Fruit fly (Drosophila melanogaster) whole organism, embryonic: Measurements from ENCODE around the gene Pss.
A peak's percentile ranks its signal among the peaks of the same experiment; 100 is the strongest.

Experiments used
- Awh ChIP-seq: fragments of 200-800 bp; sonication (Bioruptor generic); IDR thresholded peaks from 2 replicates; pipeline ENCODE4, ENCODE4 v1.3.6; 2022; ENCODE audit warnings: missing biosample characterization, missing genetic modification characterization
- CG10543 ChIP-seq: fragments of 200-800 bp; sonication (Bioruptor generic); optimal IDR thresholded peaks from 3 replicates; lab custom pipeline; 2017; ENCODE audit warnings: missing biosample characterization, mild to moderate bottlenecking, missing genetic modification characterization, moderate library complexity
- CG1233 ChIP-seq: fragments of 200-800 bp; sonication (Bioruptor generic); optimal IDR thresholded peaks from 4 replicates; lab custom pipeline; 2018; ENCODE audit warnings: missing biosample characterization, mild to moderate bottlenecking, missing genetic modification characterization
- CG13775 ChIP-seq: fragments of 200-800 bp; sonication (Bioruptor generic); optimal IDR thresholded peaks from 3 replicates; lab custom pipeline; 2017; ENCODE audit warnings: missing biosample characterization, mild to moderate bottlenecking, missing genetic modification characterization
- CG14860 ChIP-seq: fragments of 200-800 bp; sonication (Bioruptor generic); IDR thresholded peaks from 3 replicates; pipeline ENCODE4 v1.3.6; 2022; ENCODE audit warnings: missing biosample characterization, missing genetic modification characterization; ENCODE audit not compliant: partially characterized antibody
- CG15696 ChIP-seq: fragments of 200-800 bp; sonication (Bioruptor generic); optimal IDR thresholded peaks from 2 replicates; lab custom pipeline; 2019; ENCODE audit warnings: missing biosample characterization, mild to moderate bottlenecking, missing genetic modification characterization, moderate library complexity
- CG1602 ChIP-seq: fragments of 200-800 bp; sonication (Bioruptor generic); optimal IDR thresholded peaks from 3 replicates; lab custom pipeline; 2016; ENCODE audit warnings: missing biosample characterization, missing genetic modification characterization
- CG32772 ChIP-seq: fragments of 200-800 bp; sonication (Bioruptor generic); IDR thresholded peaks from 2 replicates; pipeline ENCODE4 v1.3.6; 2022; ENCODE audit warnings: missing biosample characterization, missing genetic modification characterization
- CG3995 ChIP-seq: fragments of 200-800 bp; sonication (Bioruptor generic); optimal IDR thresholded peaks from 3 replicates; lab custom pipeline; 2016; ENCODE audit warnings: missing biosample characterization, missing genetic modification characterization
- CG4282 ChIP-seq: fragments of 200-800 bp; sonication (Bioruptor generic); optimal IDR thresholded peaks from 2 replicates; lab custom pipeline; 2016; ENCODE audit warnings: missing biosample characterization, missing genetic modification characterization
- CG6791 ChIP-seq: fragments of 200-800 bp; sonication (Bioruptor generic); IDR thresholded peaks from 3 replicates; pipeline ENCODE4 v1.3.6; 2022; ENCODE audit warnings: missing biosample characterization, missing genetic modification characterization; ENCODE audit not compliant: partially characterized antibody
- CG6854 ChIP-seq: fragments of 200-800 bp; sonication (Bioruptor generic); optimal IDR thresholded peaks from 3 replicates; lab custom pipeline; 2017; ENCODE audit warnings: missing biosample characterization, mild to moderate bottlenecking, missing genetic modification characterization
- CG7556 ChIP-seq: fragments of 200-800 bp; sonication (Bioruptor generic); optimal IDR thresholded peaks from 2 replicates; lab custom pipeline; 2017; ENCODE audit warnings: missing biosample characterization, mild to moderate bottlenecking, missing genetic modification characterization
- CG7963 ChIP-seq: fragments of 200-800 bp; sonication (Bioruptor generic); IDR thresholded peaks from 3 replicates; pipeline ENCODE4 v1.3.6; 2022; ENCODE audit warnings: missing biosample characterization, missing genetic modification characterization; ENCODE audit not compliant: partially characterized antibody
- CG9817 ChIP-seq: fragments of 200-800 bp; sonication (Bioruptor generic); optimal IDR thresholded peaks from 2 replicates; lab custom pipeline; 2018; ENCODE audit warnings: missing biosample characterization, mild to moderate bottlenecking, missing genetic modification characterization, moderate library complexity
- CkIIα-i1 ChIP-seq: fragments of 200-800 bp; sonication (Bioruptor generic); IDR thresholded peaks from 2 replicates; pipeline ENCODE4 v1.3.6; 2022; ENCODE audit warnings: missing biosample characterization, missing genetic modification characterization
- Dll ChIP-seq: fragments of 200-800 bp; sonication (Bioruptor generic); IDR thresholded peaks from 4 replicates; pipeline ENCODE4 v1.3.6; 2022; ENCODE audit warnings: missing biosample characterization, missing genetic modification characterization; ENCODE audit not compliant: partially characterized antibody
- HLH4C ChIP-seq: fragments of 200-800 bp; sonication (Bioruptor generic); IDR thresholded peaks from 3 replicates; pipeline ENCODE4 v1.3.6; 2022; ENCODE audit warnings: missing biosample characterization, missing genetic modification characterization; ENCODE audit not compliant: partially characterized antibody
- Hey ChIP-seq: fragments of 200-800 bp; sonication (Bioruptor generic); optimal IDR thresholded peaks from 3 replicates; lab custom pipeline; 2018; ENCODE audit warnings: missing biosample characterization, mild to moderate bottlenecking, missing genetic modification characterization
- Hr51 ChIP-seq, 2 experiments: fragments of 200-800 bp; sonication (Bioruptor generic); optimal IDR thresholded peaks; 2 replicates in 1 of 2; 3 replicates in 1 of 2; lab custom pipeline; 2016 to 2018; ENCODE audit warnings: missing biosample characterization in 2 of 2, missing genetic modification characterization in 2 of 2, mild to moderate bottlenecking in 1 of 2, moderate library complexity in 1 of 2
- Hsf ChIP-seq: fragments of 200-800 bp; sonication (Bioruptor generic); optimal IDR thresholded peaks from 3 replicates; lab custom pipeline; 2016; ENCODE audit warnings: missing biosample characterization, missing genetic modification characterization
- Lpt ChIP-seq: fragments of >200 bp; optimal IDR thresholded peaks from 2 replicates; lab custom pipeline; 2018; ENCODE audit warnings: missing biosample characterization, missing genetic modification characterization
- Med ChIP-seq: fragments of 200-800 bp; sonication (Bioruptor generic); peaks from one replicate; lab custom pipeline; 2016; ENCODE audit warnings: missing biosample characterization, missing genetic modification characterization, mild to moderate bottlenecking, inconsistent platforms, moderate library complexity
- Myb ChIP-seq: fragments of 200-800 bp; sonication (Bioruptor generic); optimal IDR thresholded peaks from 2 replicates; lab custom pipeline; 2016; ENCODE audit warnings: missing biosample characterization, missing genetic modification characterization
- Sox102F ChIP-seq: fragments of 200-800 bp; sonication (Bioruptor generic); optimal IDR thresholded peaks from 2 replicates; lab custom pipeline; 2018; ENCODE audit warnings: missing biosample characterization, mild to moderate bottlenecking, missing genetic modification characterization, moderate library complexity
- Trl ChIP-seq, 3 experiments: fragments of >200 bp in 2 of 3; fragments of 200-800 bp in 1 of 3; sonication (Bioruptor generic) in 1 of 3; optimal IDR thresholded peaks; 2 replicates in 1 of 3; 3 replicates in 2 of 3; lab custom pipeline; 2016 to 2017; ENCODE audit warnings: missing biosample characterization in 1 of 3, missing genetic modification characterization in 1 of 3
- ato ChIP-seq: fragments of 200-800 bp; sonication (Bioruptor generic); IDR thresholded peaks from 2 replicates; pipeline ENCODE4 v1.3.6; 2022; ENCODE audit warnings: missing biosample characterization, missing genetic modification characterization; ENCODE audit not compliant: partially characterized antibody
- az2 ChIP-seq: fragments of 200-800 bp; sonication (Bioruptor generic); optimal IDR thresholded peaks from 3 replicates; lab custom pipeline; 2016; ENCODE audit warnings: missing biosample characterization, missing genetic modification characterization
- caup ChIP-seq: fragments of 200-800 bp; sonication (Bioruptor generic); optimal IDR thresholded peaks from 3 replicates; lab custom pipeline; 2017; ENCODE audit warnings: missing biosample characterization, mild to moderate bottlenecking, missing genetic modification characterization, moderate library complexity; ENCODE audit not compliant: severe bottlenecking
- chif ChIP-seq, 2 experiments: fragments of 200-800 bp; sonication (Bioruptor generic); optimal IDR thresholded peaks; 3 replicates each; lab custom pipeline; 2016; ENCODE audit warnings: missing biosample characterization in 2 of 2, missing genetic modification characterization in 2 of 2
- hb ChIP-seq: fragments of 200-800 bp; sonication (Bioruptor generic); IDR thresholded peaks from 3 replicates; pipeline ENCODE4 v1.3.6; 2022; ENCODE audit warnings: missing biosample characterization, missing genetic modification characterization; ENCODE audit not compliant: partially characterized antibody
- hbn ChIP-seq: fragments of 200-800 bp; sonication (Bioruptor generic); IDR thresholded peaks from 2 replicates; pipeline ENCODE4 v1.3.6; 2022; ENCODE audit warnings: missing biosample characterization, missing genetic modification characterization; ENCODE audit not compliant: partially characterized antibody
- knrl ChIP-seq: fragments of 200-800 bp; sonication (Bioruptor generic); IDR thresholded peaks from 3 replicates; pipeline ENCODE4 v1.3.6; 2022; ENCODE audit warnings: missing biosample characterization, missing genetic modification characterization; ENCODE audit not compliant: partially characterized antibody
- lov ChIP-seq, 2 experiments: fragments of 200-800 bp in 1 of 2; fragments of >200 bp in 1 of 2; sonication (Bioruptor generic) in 1 of 2; IDR thresholded peaks in 1 of 2; optimal IDR thresholded peaks in 1 of 2; 2 replicates in 1 of 2; 3 replicates in 1 of 2; pipeline versions ENCODE4 v1.3.6 to Lab custom; 2017 to 2022; ENCODE audit warnings: missing biosample characterization in 1 of 2, missing genetic modification characterization in 1 of 2
- mirr ChIP-seq: fragments of 200-800 bp; sonication (Bioruptor generic); optimal IDR thresholded peaks from 3 replicates; lab custom pipeline; 2018; ENCODE audit warnings: missing biosample characterization, mild to moderate bottlenecking, missing genetic modification characterization
- mld ChIP-seq: fragments of 200-800 bp; sonication (Bioruptor generic); IDR thresholded peaks from 3 replicates; pipeline ENCODE4 v1.3.6; 2022; ENCODE audit warnings: missing biosample characterization, missing genetic modification characterization; ENCODE audit not compliant: partially characterized antibody
- nerfin-2 ChIP-seq: fragments of 200-800 bp; sonication (Bioruptor generic); IDR thresholded peaks from 2 replicates; pipeline ENCODE4 v1.3.6; 2022; ENCODE audit warnings: missing biosample characterization, missing genetic modification characterization; ENCODE audit not compliant: partially characterized antibody
- rib ChIP-seq: fragments of 200-800 bp; sonication (Bioruptor generic); IDR thresholded peaks from 2 replicates; pipeline ENCODE4 v1.3.6; 2022; ENCODE audit warnings: missing biosample characterization, missing genetic modification characterization
- scrt ChIP-seq: fragments of 200-800 bp; sonication (Bioruptor generic); optimal IDR thresholded peaks from 2 replicates; lab custom pipeline; 2018; ENCODE audit warnings: missing biosample characterization, mild to moderate bottlenecking, missing genetic modification characterization, moderate library complexity
- sens ChIP-seq: fragments of 200-800 bp; sonication (Bioruptor generic); peaks from one replicate; lab custom pipeline; 2016; ENCODE audit warnings: missing biosample characterization, missing genetic modification characterization
- shn ChIP-seq: fragments of 200-800 bp; sonication (Bioruptor generic); optimal IDR thresholded peaks from 3 replicates; lab custom pipeline; 2016; ENCODE audit warnings: missing biosample characterization, missing genetic modification characterization
- sim ChIP-seq: fragments of 200-800 bp; sonication (Bioruptor generic); IDR thresholded peaks from 2 replicates; pipeline ENCODE4 v1.3.6; 2022; ENCODE audit warnings: missing biosample characterization, missing genetic modification characterization
- tna ChIP-seq: fragments of 200-800 bp; sonication (Bioruptor generic); IDR thresholded peaks from 2 replicates; pipeline ENCODE4 v1.3.6; 2022; ENCODE audit warnings: missing biosample characterization, missing genetic modification characterization; ENCODE audit not compliant: partially characterized antibody
- tup ChIP-seq: fragments of 200-800 bp; sonication (Bioruptor generic); optimal IDR thresholded peaks from 2 replicates; lab custom pipeline; 2016; ENCODE audit warnings: missing biosample characterization, mild to moderate bottlenecking, missing genetic modification characterization, moderate library complexity
- vnd ChIP-seq: fragments of 200-800 bp; sonication (Bioruptor generic); IDR thresholded peaks from 3 replicates; pipeline ENCODE4 v1.3.6; 2022; ENCODE audit warnings: missing biosample characterization, missing genetic modification characterization; ENCODE audit not compliant: partially characterized antibody

The Pss gene

dm6 chr3L:20491525-20492132, 34.3 kb downstream of the Pss start, which contains the start of gene ND-39 (continued):
- TF ChIP-seq Hey (tag; lab: Kevin White, UChicago) = peak; percentile 7
- TF ChIP-seq scrt = no peak
- TF ChIP-seq hbn (GFP tag; lab: Robert Waterston, UW) = no peak
- no peak for TF ChIP-seq Awh (GFP tag; lab: Robert Waterston, UW)
- no peak for TF ChIP-seq CG7963
- peak; percentile 29; the same call in 1 of the 3 replicates for TF ChIP-seq vnd
- no peak for TF ChIP-seq CG15696 (tag; lab: Kevin White, UChicago)
- no peak for TF ChIP-seq Myb
- no peak for TF ChIP-seq Hsf (GFP tag; lab: Kevin White, UChicago)
- TF ChIP-seq CG4282 (GFP tag; lab: Kevin White, UChicago) = no peak
- TF ChIP-seq sens (GFP tag; lab: Kevin White, UChicago) = peak; percentile 37
- peak; percentile 42 for TF ChIP-seq Med (GFP tag; lab: Kevin White, UChicago)
- no peak for TF ChIP-seq CG3995 (GFP tag; lab: Kevin White, UChicago)
- TF ChIP-seq mirr (GFP tag; lab: Kevin White, UChicago) = peak; percentile 31
- TF ChIP-seq Lpt = no peak
- TF ChIP-seq CG9817 (tag; lab: Kevin White, UChicago) = no peak

dm6 chr3L:20487649-20488048, 38.3 kb downstream of the Pss start:
- TF ChIP-seq HLH4C = peak; percentile 69
- 0 out of 2 replicates have a peak, but pooled peaks have one; percentile 9 for TF ChIP-seq ato (GFP tag; lab: Robert Waterston, UW)
- peak; percentile 61 for TF ChIP-seq vnd
- TF ChIP-seq CG1233 (GFP tag; lab: Kevin White, UChicago) = no peak
- peak; percentile 59; the same call in 1 of the 2 replicates for TF ChIP-seq nerfin-2 (GFP tag; lab: Robert Waterston, UW)
- 0 out of 3 replicates have a peak, but pooled peaks have one; percentile 45 for TF ChIP-seq mld (GFP tag; lab: Robert Waterston, UW)
- TF ChIP-seq hb = 0 out of 3 replicates have a peak, but pooled peaks have one; percentile 58
- TF ChIP-seq az2 = no peak
- TF ChIP-seq Dll (GFP tag; lab: Robert Waterston, UW) = 0 out of 4 replicates have a peak, but pooled peaks have one; percentile 27
- peak; percentile 33; the same call in 1 of the 2 replicates for TF ChIP-seq tna (GFP tag; lab: Robert Waterston, UW)
- peak; percentile 60; the same call in 1 of the 3 replicates for TF ChIP-seq CG14860 (GFP tag; lab: Robert Waterston, UW)
- no peak for TF ChIP-seq chif (GFP tag; optimal IDR thresholded peaks at IDR 0.05; lab: Kevin White, UChicago)
- no peak for TF ChIP-seq CG6854
- TF ChIP-seq CkIIα-i1 (GFP tag; lab: Robert Waterston, UW) = no peak
- TF ChIP-seq CG6791 (GFP tag; lab: Robert Waterston, UW) = 0 out of 3 replicates have a peak, but pooled peaks have one; percentile 20

dm6 chr3L:20474789-20475208, 51.2 kb downstream of the Pss start:
- TF ChIP-seq Trl (optimal IDR thresholded peaks at IDR 0.05; lab: Kevin White, UChicago) = no peak
- peak; percentile 90 for TF ChIP-seq Trl (GFP tag; optimal IDR thresholded peaks at IDR 0.05; lab: Kevin White, UChicago)
- no peak for TF ChIP-seq Lpt
- TF ChIP-seq rib (GFP tag; lab: Robert Waterston, UW) = no peak
- TF ChIP-seq tup (GFP tag; lab: Kevin White, UChicago) = peak; percentile 87
- peak; percentile 93 for TF ChIP-seq caup (GFP tag; lab: Kevin White, UChicago)
- TF ChIP-seq CG7556 (GFP tag; lab: Kevin White, UChicago) = peak; percentile 84
- TF ChIP-seq shn = peak; percentile 80
- peak; percentile 82 for TF ChIP-seq CG13775 (GFP tag; lab: Kevin White, UChicago)
- TF ChIP-seq Hr51 (GFP tag; optimal IDR thresholded peaks at IDR 0.05; lab: Kevin White, UChicago) = peak; percentile 87 to 92
- TF ChIP-seq CG10543 (GFP tag; lab: Kevin White, UChicago) = peak; percentile 94
- TF ChIP-seq knrl (GFP tag; lab: Robert Waterston, UW) = no peak
- peak; percentile 83 for TF ChIP-seq Sox102F (GFP tag; lab: Kevin White, UChicago)
- TF ChIP-seq sim (GFP tag; lab: Robert Waterston, UW) = no peak
- TF ChIP-seq lov (optimal IDR thresholded peaks at IDR 0.05; lab: Kevin White, UChicago) = no peak
- TF ChIP-seq lov (GFP tag; IDR thresholded peaks at IDR 0.05; lab: Robert Waterston, UW) = no peak
- peak; percentile 91 for TF ChIP-seq CG1602 (GFP tag; lab: Kevin White, UChicago)
- TF ChIP-seq CG32772 (GFP tag; lab: Robert Waterston, UW) = no peak
